Fruit fly (Drosophila melanogaster): Measurements from ENCODE around the gene CG14304.

- TF ChIP-seq CG8478 (optimal IDR thresholded peaks at IDR 0.05), result no peak
- no peak for TF ChIP-seq CTCF (optimal IDR thresholded peaks at IDR 0.05)
These were observed 3.7 kb downstream of the CG14304 start, which contains the start of gene CG7695 for dm6 chr3R:18617411-18617810.
